Worm (Caenorhabditis elegans) whole organism, L2 larva: ENCODE measurements around the gene F40F11.3.

Source experiments
- C34F6.9 ChIP-seq: fragments of 150-350 bp; optimal IDR thresholded peaks from 2 replicates; lab custom pipeline; 2014; ENCODE audit warnings: missing biosample characterization, missing genetic modification characterization
- aly-2 ChIP-seq: fragments of 150-350 bp; optimal IDR thresholded peaks from 2 replicates; lab custom pipeline; 2014; ENCODE audit warnings: missing biosample characterization, missing genetic modification characterization
- ama-1 ChIP-seq: fragments of 150-350 bp; optimal IDR thresholded peaks from 2 replicates; lab custom pipeline; 2018; ENCODE audit warnings: inconsistent platforms
- unc-39 ChIP-seq: fragments of 150-350 bp; optimal IDR thresholded peaks from 2 replicates; lab custom pipeline; 2014; ENCODE audit warnings: missing biosample characterization, missing genetic modification characterization
- unc-62 ChIP-seq: fragments of 150-350 bp; optimal IDR thresholded peaks from 2 replicates; lab custom pipeline; 2014; ENCODE audit warnings: missing biosample characterization, missing genetic modification reagents, missing genetic modification characterization
- ztf-1 ChIP-seq: fragments of 200-800 bp; sonication (Bioruptor generic); conservative IDR thresholded peaks from 2 replicates; pipeline ENCODE4 v1.3.6; 2022; ENCODE audit warnings: missing genetic modification characterization, missing compliant biosample characterization

ce11 chrIV:11593415-11594190 lies at the start of gene F40F11.3:
- TF ChIP-seq ztf-1 (GFP tag; lab: Robert Waterston, UW), result 0 out of 2 replicates have a peak, but pooled peaks have one; percentile 16
- peak; percentile 13 for TF ChIP-seq unc-39 (tag; lab: Kevin White, UChicago)
- TF ChIP-seq unc-62 (GFP tag; lab: Kevin White, UChicago), result peak; percentile 16
- TF ChIP-seq C34F6.9 (tag; lab: Kevin White, UChicago), result peak; percentile 88
- no peak for TF ChIP-seq ama-1 (lab: Kevin White, UChicago)
- TF ChIP-seq aly-2 (tag; lab: Kevin White, UChicago), result no peak
